ENCODE assay signal across 4 fruit fly cellular contexts in the genomic region with DNA sequence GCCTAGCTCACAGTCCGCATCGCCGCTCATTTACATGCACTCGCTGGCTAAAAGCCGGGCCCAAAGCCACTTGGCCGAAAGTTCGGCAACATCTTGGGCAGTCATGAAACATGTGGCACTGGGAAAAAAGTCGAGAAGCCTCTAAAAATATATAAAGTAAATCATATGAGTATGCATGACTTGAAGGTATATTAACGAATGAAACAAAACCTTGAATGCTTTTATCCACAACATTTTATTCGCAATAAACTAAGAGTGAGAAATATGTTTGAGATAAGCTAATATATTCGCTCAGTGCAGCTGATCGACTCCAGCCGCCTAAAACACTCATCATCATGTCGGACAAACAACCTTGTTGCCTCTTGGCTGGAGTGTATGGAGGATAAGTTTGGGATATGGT.
TF ChIP-seq lines count a peak whose summit lies in the region.

No protein-coding gene starts in this region.

- TF ChIP-seq CTCF in whole organism, embryonic (GFP tag; optimal IDR thresholded peaks at IDR 0.05; lab: Kevin White, UChicago): no peak

TF ChIP-seq in whole organism, embryonic, 481 proteins besides CTCF, POLR2A, EP300 and RAD21 (continues in another document):
- TF ChIP-seq Ets97D (GFP tag; optimal IDR thresholded peaks at IDR 0.05; lab: Kevin White, UChicago) (no peak), CG12391 (tag; optimal IDR thresholded peaks at IDR 0.05; lab: Kevin White, UChicago) (no peak), z (GFP tag; IDR thresholded peaks at IDR 0.05; lab: Robert Waterston, UW) (no peak), gem (tag; optimal IDR thresholded peaks at IDR 0.05; lab: Kevin White, UChicago) (peak; percentile 12), nom (GFP tag; optimal IDR thresholded peaks at IDR 0.05; lab: Kevin White, UChicago) (no peak), TFAM (GFP tag; optimal IDR thresholded peaks at IDR 0.05; lab: Kevin White, UChicago) (no peak), Lhr (GFP tag; optimal IDR thresholded peaks at IDR 0.05; lab: Kevin White, UChicago) (no peak), Blimp-1 (GFP tag; optimal IDR thresholded peaks at IDR 0.05; lab: Kevin White, UChicago) (peak; percentile 4), ems (GFP tag; optimal IDR thresholded peaks at IDR 0.05; lab: Kevin White, UChicago) (no peak), CG10979 (tag; optimal IDR thresholded peaks at IDR 0.05; lab: Kevin White, UChicago) (peak; percentile 4), CG2712 (tag; optimal IDR thresholded peaks at IDR 0.05; lab: Kevin White, UChicago) (peak; percentile 12), CG32532 (GFP tag; IDR thresholded peaks at IDR 0.05; lab: Robert Waterston, UW) (no peak), dan (GFP tag; IDR thresholded peaks at IDR 0.05; lab: Robert Waterston, UW) (no peak), run (tag; optimal IDR thresholded peaks at IDR 0.05; lab: Kevin White, UChicago) (no peak), cad (GFP tag; optimal IDR thresholded peaks at IDR 0.05; lab: Kevin White, UChicago) (no peak), usp (GFP tag; optimal IDR thresholded peaks at IDR 0.05; lab: Kevin White, UChicago) (no peak), pho (GFP tag; optimal IDR thresholded peaks at IDR 0.05; lab: Kevin White, UChicago) (no peak), CG15073 (GFP tag; optimal IDR thresholded peaks at IDR 0.05; lab: Kevin White, UChicago) (no peak), Hr3 (GFP tag; optimal IDR thresholded peaks at IDR 0.05; lab: Kevin White, UChicago) (no peak), bsh (GFP tag; optimal IDR thresholded peaks at IDR 0.05; lab: Kevin White, UChicago) (peak in 1 of 2 experiments; percentile 5), stc (GFP tag; IDR thresholded peaks at IDR 0.05; lab: Robert Waterston, UW) (no peak), C15 (GFP tag; IDR thresholded peaks at IDR 0.05; lab: Robert Waterston, UW) (no peak), CG11504 (tag; optimal IDR thresholded peaks at IDR 0.05; lab: Kevin White, UChicago) (peak; percentile 46)

TF ChIP-seq in whole organism, prepupa, 60 proteins besides CTCF, POLR2A, EP300 and RAD21 (continues in another document):
- TF ChIP-seq salr (GFP tag; optimal IDR thresholded peaks at IDR 0.05; lab: Kevin White, UChicago): no peak
- peak; percentile 37 for TF ChIP-seq Smox (GFP tag; optimal IDR thresholded peaks at IDR 0.05; lab: Kevin White, UChicago)
- TF ChIP-seq OdsH (GFP tag; optimal IDR thresholded peaks at IDR 0.05; lab: Kevin White, UChicago): peak; percentile 60
- TF ChIP-seq CG9139 (GFP tag; optimal IDR thresholded peaks at IDR 0.05; lab: Kevin White, UChicago): no peak
- peak; percentile 13 for TF ChIP-seq CG6808 (GFP tag; optimal IDR thresholded peaks at IDR 0.05; lab: Kevin White, UChicago)
- TF ChIP-seq spab (GFP tag; optimal IDR thresholded peaks at IDR 0.05; lab: Kevin White, UChicago): peak; percentile 20
- no peak for TF ChIP-seq CG11902 (GFP tag; optimal IDR thresholded peaks at IDR 0.05; lab: Kevin White, UChicago)
- TF ChIP-seq Ets96B (tag; optimal IDR thresholded peaks at IDR 0.05; lab: Kevin White, UChicago): peak; percentile 34
- TF ChIP-seq fd85E (GFP tag; optimal IDR thresholded peaks at IDR 0.05; lab: Kevin White, UChicago): no peak
- no peak for TF ChIP-seq CG6854 (GFP tag; optimal IDR thresholded peaks at IDR 0.05; lab: Kevin White, UChicago)
- no peak for TF ChIP-seq Gug (GFP tag; IDR thresholded peaks at IDR 0.05; lab: Robert Waterston, UW)
- TF ChIP-seq Sox102F (GFP tag; optimal IDR thresholded peaks at IDR 0.05; lab: Kevin White, UChicago): peak; percentile 30
- TF ChIP-seq topi (GFP tag; optimal IDR thresholded peaks at IDR 0.05; lab: Kevin White, UChicago): peak; percentile 48
- peak; percentile 18 for TF ChIP-seq CG8632 (GFP tag; optimal IDR thresholded peaks at IDR 0.05; lab: Kevin White, UChicago)
- no peak for TF ChIP-seq CG7368 (GFP tag; optimal IDR thresholded peaks at IDR 0.05; lab: Kevin White, UChicago)
- no peak for TF ChIP-seq vri (GFP tag; optimal IDR thresholded peaks at IDR 0.05; lab: Kevin White, UChicago)
- peak; percentile 42 for TF ChIP-seq CG31627 (GFP tag; optimal IDR thresholded peaks at IDR 0.05; lab: Kevin White, UChicago)
- TF ChIP-seq achi (GFP tag; optimal IDR thresholded peaks at IDR 0.05; lab: Kevin White, UChicago): peak; percentile 43
- peak; percentile 47 for TF ChIP-seq Hr39 (GFP tag; optimal IDR thresholded peaks at IDR 0.05; lab: Kevin White, UChicago)
- peak; percentile 43 for TF ChIP-seq dsx (GFP tag; optimal IDR thresholded peaks at IDR 0.05; lab: Kevin White, UChicago; ENCODE audit: poor library complexity, severe bottlenecking)
- TF ChIP-seq Eip93F (GFP tag; optimal IDR thresholded peaks at IDR 0.05; lab: Kevin White, UChicago): no peak
- peak; percentile 35; the same call in 1 of the 2 replicates for TF ChIP-seq CG11294 (GFP tag; IDR thresholded peaks at IDR 0.05; lab: Robert Waterston, UW)

TF ChIP-seq in whole organism, pupa, 21 proteins besides CTCF, POLR2A, EP300 and RAD21:
- TF ChIP-seq rn (GFP tag; IDR thresholded peaks at IDR 0.05; lab: Robert Waterston, UW) (0 out of 2 replicates have a peak, but pooled peaks have one; percentile 20), CG13204 (GFP tag; optimal IDR thresholded peaks at IDR 0.05; lab: Kevin White, UChicago) (no peak), CG4496 (GFP tag; IDR thresholded peaks at IDR 0.05; lab: Robert Waterston, UW) (peak; percentile 62; the same call in 2 of the 3 replicates), D1 (tag; optimal IDR thresholded peaks at IDR 0.05; lab: Kevin White, UChicago) (no peak), Pif1B (GFP tag; optimal IDR thresholded peaks at IDR 0.05; lab: Kevin White, UChicago) (peak; percentile 11), CG12605 (GFP tag; IDR thresholded peaks at IDR 0.05; lab: Robert Waterston, UW) (peak; percentile 29; the same call in 1 of the 2 replicates), CG34367 (tag; optimal IDR thresholded peaks at IDR 0.05; lab: Kevin White, UChicago) (peak; percentile 8), Ets98B (GFP tag; IDR thresholded peaks at IDR 0.05; lab: Robert Waterston, UW) (peak; percentile 67), gl (tag; optimal IDR thresholded peaks at IDR 0.05; lab: Kevin White, UChicago) (no peak), fd96Ca (GFP tag; IDR thresholded peaks at IDR 0.05; lab: Robert Waterston, UW) (peak; percentile 67; the same call in 2 of the 3 replicates), CG32121 (GFP tag; IDR thresholded peaks at IDR 0.05; lab: Robert Waterston, UW) (peak; percentile 47; the same call in 1 of the 2 replicates), CG10348 (GFP tag; IDR thresholded peaks at IDR 0.05; lab: Robert Waterston, UW) (no peak), CG9948 (tag; optimal IDR thresholded peaks at IDR 0.05; lab: Kevin White, UChicago) (peak; percentile 10), CG17806 (tag; optimal IDR thresholded peaks at IDR 0.05; lab: Kevin White, UChicago) (peak; percentile 41), CG8301 (tag; optimal IDR thresholded peaks at IDR 0.05; lab: Kevin White, UChicago) (peak; percentile 61), CG15710 (tag; optimal IDR thresholded peaks at IDR 0.05; lab: Kevin White, UChicago) (peak; percentile 29), Pif1A (GFP tag; optimal IDR thresholded peaks at IDR 0.05; lab: Kevin White, UChicago) (peak; percentile 58), CG14655 (GFP tag; optimal IDR thresholded peaks at IDR 0.05; lab: Kevin White, UChicago) (peak; percentile 60), Snoo (tag; optimal IDR thresholded peaks at IDR 0.05; lab: Kevin White, UChicago) (no peak), CG8159 (tag; optimal IDR thresholded peaks at IDR 0.05; lab: Kevin White, UChicago) (peak; percentile 53), EcR (GFP tag; optimal IDR thresholded peaks at IDR 0.05; lab: Kevin White, UChicago) (no peak)

TF ChIP-seq in whole organism, wandering third instar larva, 38 proteins besides CTCF, POLR2A, EP300 and RAD21:
- TF ChIP-seq usp (GFP tag; optimal IDR thresholded peaks at IDR 0.05; lab: Kevin White, UChicago) (no peak), Dif (GFP tag; optimal IDR thresholded peaks at IDR 0.05; lab: Kevin White, UChicago; ENCODE audit: partially characterized antibody) (no peak), foxo (GFP tag; optimal IDR thresholded peaks at IDR 0.05; lab: Kevin White, UChicago) (peak in 1 of 2 experiments; percentile 29), HLH106 (tag; optimal IDR thresholded peaks at IDR 0.05; lab: Kevin White, UChicago) (peak; percentile 22), fru (GFP tag; optimal IDR thresholded peaks at IDR 0.05; lab: Kevin White, UChicago) (peak; percentile 23), h (GFP tag; optimal IDR thresholded peaks at IDR 0.05; lab: Kevin White, UChicago) (peak; percentile 45)
